Worm (Caenorhabditis elegans) whole organism, L1 larva: ENCODE results near the gene F44E2.3.

ENCODE experiments used
- C04F5.9 ChIP-seq: sonication (generic microtip); optimal IDR thresholded peaks from 2 replicates; lab custom pipeline; 2016; ENCODE audit warnings: missing genetic modification characterization, missing compliant biosample characterization
- C16A3.4 ChIP-seq: fragments of 150-350 bp; optimal IDR thresholded peaks from 2 replicates; lab custom pipeline; 2014; ENCODE audit warnings: missing biosample characterization, missing genetic modification characterization
- F16B12.6 ChIP-seq: fragments of 150-350 bp; optimal IDR thresholded peaks from 2 replicates; lab custom pipeline; 2014; ENCODE audit warnings: missing biosample characterization, missing genetic modification characterization
- aha-1 ChIP-seq: fragments of 150-350 bp; optimal IDR thresholded peaks from 2 replicates; lab custom pipeline; 2014; ENCODE audit warnings: missing biosample characterization, missing genetic modification characterization
- alr-1 ChIP-seq: fragments of 200-800 bp; sonication (Bioruptor generic); optimal IDR thresholded peaks from 2 replicates; lab custom pipeline; 2018; ENCODE audit warnings: borderline replicate concordance, mild to moderate bottlenecking, missing genetic modification characterization, missing compliant biosample characterization
- aly-2 ChIP-seq: fragments of 150-350 bp; optimal IDR thresholded peaks from 2 replicates; lab custom pipeline; 2014; ENCODE audit warnings: missing biosample characterization, missing genetic modification characterization
- ama-1 ChIP-seq: fragments of 150-350 bp; optimal IDR thresholded peaks from 2 replicates; lab custom pipeline; 2014
- ceh-63 ChIP-seq: fragments of 200-800 bp; sonication (Bioruptor generic); optimal IDR thresholded peaks from 2 replicates; lab custom pipeline; 2018; ENCODE audit warnings: mild to moderate bottlenecking, missing genetic modification characterization, missing compliant biosample characterization
- ceh-8 ChIP-seq: fragments of 200-800 bp; sonication (Bioruptor generic); optimal IDR thresholded peaks from 2 replicates; lab custom pipeline; 2018; ENCODE audit warnings: mild to moderate bottlenecking, missing genetic modification characterization, moderate library complexity, missing compliant biosample characterization
- ces-1 ChIP-seq: fragments of 150-350 bp; optimal IDR thresholded peaks from 2 replicates; lab custom pipeline; 2014; ENCODE audit warnings: missing biosample characterization, missing genetic modification reagents, missing genetic modification characterization
- dsc-1 ChIP-seq: sonication (generic microtip); optimal IDR thresholded peaks from 2 replicates; lab custom pipeline; 2016; ENCODE audit warnings: mild to moderate bottlenecking, missing genetic modification characterization, missing compliant biosample characterization
- efl-3 ChIP-seq: fragments of 200-800 bp; sonication (Bioruptor generic); optimal IDR thresholded peaks from 2 replicates; lab custom pipeline; 2018; ENCODE audit warnings: mild to moderate bottlenecking, missing genetic modification characterization, missing compliant biosample characterization
- egl-13 ChIP-seq: sonication (generic microtip); optimal IDR thresholded peaks from 2 replicates; lab custom pipeline; 2016; ENCODE audit warnings: missing genotype, missing genetic modification reagents, missing genetic modification characterization, missing compliant biosample characterization
- egl-27 ChIP-seq, 2 experiments: fragments of 150-350 bp in 1 of 2; sonication (generic microtip); optimal IDR thresholded peaks; 3 replicates each; lab custom pipeline; 2017 to 2018; ENCODE audit warnings: missing biosample characterization in 2 of 2, missing genetic modification characterization in 2 of 2, missing genetic modification reagents in 2 of 2
- elt-2 ChIP-seq: sonication (generic microtip); optimal IDR thresholded peaks from 2 replicates; lab custom pipeline; 2016; ENCODE audit warnings: missing genetic modification characterization, mild to moderate bottlenecking, inconsistent platforms, missing compliant biosample characterization, missing genetic modification reagents
- elt-3 ChIP-seq, 6 experiments: fragments of 150-350 bp in 1 of 6; sonication (generic microtip); optimal IDR thresholded peaks; 2 replicates each; lab custom pipeline; 2017 to 2018; ENCODE audit warnings: missing biosample characterization in 6 of 6, missing genetic modification characterization in 6 of 6, inconsistent platforms in 1 of 6
- fkh-4 ChIP-seq: sonication (generic microtip); optimal IDR thresholded peaks from 2 replicates; lab custom pipeline; 2016; ENCODE audit warnings: missing compliant biosample characterization, missing genetic modification characterization, borderline replicate concordance
- fkh-8 ChIP-seq: sonication (generic microtip); optimal IDR thresholded peaks from 2 replicates; lab custom pipeline; 2016; ENCODE audit warnings: mild to moderate bottlenecking, missing genetic modification characterization, missing compliant biosample characterization
- grh-1 ChIP-seq: fragments of 200-800 bp; sonication (Bioruptor generic); IDR thresholded peaks from 2 replicates; pipeline ENCODE4 v1.3.6; 2022; ENCODE audit warnings: missing genetic modification reagents, missing genetic modification characterization, missing compliant biosample characterization
- hlh-17 ChIP-seq: fragments of 200-800 bp; sonication (Bioruptor generic); optimal IDR thresholded peaks from 2 replicates; lab custom pipeline; 2018; ENCODE audit warnings: missing genetic modification characterization, mild to moderate bottlenecking, missing compliant biosample characterization, moderate library complexity, borderline replicate concordance
- hlh-4 ChIP-seq: sonication (generic microtip); optimal IDR thresholded peaks from 2 replicates; lab custom pipeline; 2016; ENCODE audit warnings: mild to moderate bottlenecking, missing genetic modification characterization, missing compliant biosample characterization
- hpl-2 ChIP-seq: fragments of 150-350 bp; optimal IDR thresholded peaks from 2 replicates; lab custom pipeline; 2014; ENCODE audit warnings: missing biosample characterization, missing genetic modification reagents, missing genetic modification characterization
- irx-1 ChIP-seq: sonication (generic microtip); optimal IDR thresholded peaks from 2 replicates; lab custom pipeline; 2016; ENCODE audit warnings: missing genetic modification characterization, missing compliant biosample characterization
- lin-35 ChIP-seq, 2 experiments: fragments of 150-350 bp; optimal IDR thresholded peaks; 2 replicates each; lab custom pipeline; 2014; ENCODE audit warnings: missing biosample characterization in 2 of 2, missing genetic modification characterization in 2 of 2, missing genetic modification reagents in 2 of 2
- lin-39 ChIP-seq: fragments of 150-350 bp; optimal IDR thresholded peaks from 2 replicates; lab custom pipeline; 2014; ENCODE audit warnings: missing biosample characterization, missing genetic modification reagents, missing genetic modification characterization
- lir-3 ChIP-seq: sonication (generic microtip); optimal IDR thresholded peaks from 2 replicates; lab custom pipeline; 2016; ENCODE audit warnings: mild to moderate bottlenecking, missing genetic modification characterization, moderate library complexity, missing compliant biosample characterization; ENCODE audit not compliant: poor library complexity
- lsy-2 ChIP-seq, 2 experiments: fragments of 150-350 bp; optimal IDR thresholded peaks; 2 replicates each; lab custom pipeline; 2014; ENCODE audit warnings: missing biosample characterization in 2 of 2, missing genetic modification characterization in 2 of 2
- mep-1 ChIP-seq: fragments of 150-350 bp; optimal IDR thresholded peaks from 2 replicates; lab custom pipeline; 2014; ENCODE audit warnings: missing biosample characterization, missing genetic modification characterization
- nhr-20 ChIP-seq: sonication (generic microtip); optimal IDR thresholded peaks from 2 replicates; lab custom pipeline; 2016; ENCODE audit warnings: mild to moderate bottlenecking, missing genetic modification characterization, missing compliant biosample characterization
- nhr-237 ChIP-seq: fragments of 150-350 bp; optimal IDR thresholded peaks from 2 replicates; lab custom pipeline; 2014; ENCODE audit warnings: missing biosample characterization, missing genetic modification characterization
- nhr-47 ChIP-seq: sonication (generic microtip); optimal IDR thresholded peaks from 2 replicates; lab custom pipeline; 2016; ENCODE audit warnings: mild to moderate bottlenecking, missing genetic modification characterization, moderate library complexity, missing compliant biosample characterization
- nhr-76 ChIP-seq: sonication (generic microtip); optimal IDR thresholded peaks from 2 replicates; lab custom pipeline; 2017; ENCODE audit warnings: missing biosample characterization, missing genetic modification characterization
- nhr-77 ChIP-seq: fragments of 150-350 bp; optimal IDR thresholded peaks from 2 replicates; lab custom pipeline; 2014; ENCODE audit warnings: missing biosample characterization, missing genetic modification characterization
- nhr-84 ChIP-seq: sonication (generic microtip); optimal IDR thresholded peaks from 2 replicates; lab custom pipeline; 2017; ENCODE audit warnings: missing biosample characterization, missing genetic modification characterization
- nhr-90 ChIP-seq: sonication (generic microtip); optimal IDR thresholded peaks from 2 replicates; lab custom pipeline; 2016; ENCODE audit warnings: mild to moderate bottlenecking, missing genetic modification characterization, missing compliant biosample characterization; ENCODE audit not compliant: poor library complexity
- pag-3 ChIP-seq: sonication (generic microtip); optimal IDR thresholded peaks from 2 replicates; lab custom pipeline; 2017; ENCODE audit warnings: missing genetic modification characterization, mild to moderate bottlenecking, missing compliant biosample characterization, antibody characterized with exemption, borderline replicate concordance; ENCODE audit not compliant: insufficient read depth
- pax-3 ChIP-seq: fragments of 200-800 bp; sonication (Bioruptor generic); optimal IDR thresholded peaks from 2 replicates; lab custom pipeline; 2018; ENCODE audit warnings: mild to moderate bottlenecking, missing genetic modification characterization, moderate library complexity, missing compliant biosample characterization
- rnt-1 ChIP-seq: sonication (generic microtip); optimal IDR thresholded peaks from 2 replicates; lab custom pipeline; 2016; ENCODE audit warnings: mild to moderate bottlenecking, missing genetic modification characterization, moderate library complexity, missing compliant biosample characterization
- snpc-4 ChIP-seq: fragments of 150-350 bp; optimal IDR thresholded peaks from 2 replicates; lab custom pipeline; 2014; ENCODE audit warnings: missing biosample characterization, missing genetic modification characterization
- snu-23 ChIP-seq: sonication (generic microtip); optimal IDR thresholded peaks from 2 replicates; lab custom pipeline; 2016; ENCODE audit warnings: missing genetic modification characterization, missing compliant biosample characterization
- sox-4 ChIP-seq: sonication (generic microtip); optimal IDR thresholded peaks from 2 replicates; lab custom pipeline; 2016; ENCODE audit warnings: missing genetic modification characterization, missing compliant biosample characterization
- sup-37 ChIP-seq: fragments of 200-800 bp; sonication (Bioruptor generic); optimal IDR thresholded peaks from 2 replicates; lab custom pipeline; 2018; ENCODE audit warnings: mild to moderate bottlenecking, missing genetic modification characterization, missing compliant biosample characterization
- swsn-7 ChIP-seq: sonication (generic microtip); optimal IDR thresholded peaks from 2 replicates; lab custom pipeline; 2016; ENCODE audit warnings: missing genetic modification characterization, missing compliant biosample characterization
- unc-30 ChIP-seq: sonication (generic microtip); optimal IDR thresholded peaks from 2 replicates; lab custom pipeline; 2017; ENCODE audit warnings: missing biosample characterization, missing genetic modification characterization
- unc-86 ChIP-seq: sonication (generic microtip); optimal IDR thresholded peaks from 2 replicates; lab custom pipeline; 2016; ENCODE audit warnings: missing genetic modification characterization, missing compliant biosample characterization
- unc-98 ChIP-seq: fragments of 200-800 bp; sonication (Bioruptor generic); IDR thresholded peaks from 2 replicates; pipeline ENCODE4 v1.3.6; 2022; ENCODE audit warnings: missing genetic modification characterization, missing compliant biosample characterization
- xbp-1 ChIP-seq: sonication (generic microtip); optimal IDR thresholded peaks from 2 replicates; lab custom pipeline; 2016; ENCODE audit warnings: missing genetic modification characterization, missing compliant biosample characterization
- zag-1 ChIP-seq: fragments of 150-350 bp; optimal IDR thresholded peaks from 2 replicates; lab custom pipeline; 2014; ENCODE audit warnings: missing biosample characterization, missing genetic modification characterization
- zip-4 ChIP-seq: fragments of 200-800 bp; sonication (Bioruptor generic); optimal IDR thresholded peaks from 2 replicates; lab custom pipeline; 2018; ENCODE audit warnings: mild to moderate bottlenecking, missing genetic modification characterization, moderate library complexity, missing compliant biosample characterization
- ztf-4 ChIP-seq: fragments of 150-350 bp; optimal IDR thresholded peaks from 2 replicates; lab custom pipeline; 2014; ENCODE audit warnings: missing biosample characterization, missing genetic modification characterization

F44E2.3 gene

ce11 chrIII:8851961-8852360 lies 22.9 kb upstream of the F44E2.3 start, which contains the start of gene plg-1:
plg-1 (plus strand) TSS chrIII:8852261.
- TF ChIP-seq efl-3 (no peak), unc-98 (GFP tag; lab: Robert Waterston, UW) (no peak), ceh-63 (GFP tag; lab: Kevin White, UChicago) (no peak), nhr-47 (tag; lab: Kevin White, UChicago) (no peak), egl-27 (tag; optimal IDR thresholded peaks at IDR 0.05; lab: Kevin White, UChicago) (no peak), ama-1 (no peak), sup-37 (GFP tag; lab: Kevin White, UChicago) (no peak), lin-39 (tag; lab: Kevin White, UChicago) (no peak), pag-3 (no peak), C16A3.4 (tag; lab: Kevin White, UChicago) (no peak), ceh-8 (GFP tag; lab: Kevin White, UChicago) (no peak), irx-1 (tag; lab: Kevin White, UChicago) (no peak), lin-35 (GFP tag; optimal IDR thresholded peaks at IDR 0.05; lab: Kevin White, UChicago) (no peak), unc-30 (tag; lab: Kevin White, UChicago) (no peak), lsy-2 (tag; optimal IDR thresholded peaks at IDR 0.05; lab: Kevin White, UChicago) (no peak), mep-1 (tag; lab: Kevin White, UChicago) (no peak)

ce11 chrIII:8850482-8851047 lies 21.5 kb upstream of the F44E2.3 start, which contains the start of gene F44E2.9:
F44E2.9 (minus strand) TSS chrIII:8850532.
- TF ChIP-seq xbp-1 (tag; lab: Kevin White, UChicago), result peak; percentile 65
- TF ChIP-seq nhr-20 (tag; lab: Kevin White, UChicago), result peak; percentile 70
- TF ChIP-seq fkh-4, result peak; percentile 69
- TF ChIP-seq nhr-77 (tag; lab: Kevin White, UChicago), result no peak
- TF ChIP-seq unc-86 (tag; lab: Kevin White, UChicago), result peak; percentile 59
- no peak for TF ChIP-seq sox-4 (tag; lab: Kevin White, UChicago)
- no peak for TF ChIP-seq ces-1 (GFP tag; lab: Kevin White, UChicago)
- peak; percentile 69 for TF ChIP-seq pax-3 (tag; lab: Kevin White, UChicago)
- no peak for TF ChIP-seq grh-1 (GFP tag; lab: Robert Waterston, UW)
- TF ChIP-seq hlh-17 (GFP tag; lab: Kevin White, UChicago), result no peak
- TF ChIP-seq swsn-7 (tag; lab: Kevin White, UChicago), result peak; percentile 69
- no peak for TF ChIP-seq nhr-237 (tag; lab: Kevin White, UChicago)
- peak; percentile 69 for TF ChIP-seq C04F5.9 (tag; lab: Kevin White, UChicago)
- TF ChIP-seq C16A3.4 (tag; lab: Kevin White, UChicago), result peak; percentile 39
- no peak for TF ChIP-seq nhr-84 (tag; lab: Kevin White, UChicago)
- TF ChIP-seq egl-13 (tag; lab: Kevin White, UChicago), result peak; percentile 64
- no peak for TF ChIP-seq ceh-63 (GFP tag; lab: Kevin White, UChicago)
- TF ChIP-seq nhr-90, result peak; percentile 79
- no peak for TF ChIP-seq dsc-1 (tag; lab: Kevin White, UChicago)
- no peak for TF ChIP-seq aly-2 (tag; lab: Kevin White, UChicago)
- peak; percentile 96 for TF ChIP-seq rnt-1 (tag; lab: Kevin White, UChicago)
- peak; percentile 16 for TF ChIP-seq elt-2 (tag; lab: Kevin White, UChicago)
- peak; percentile 93 for TF ChIP-seq lir-3 (tag; lab: Kevin White, UChicago)
- no peak for TF ChIP-seq alr-1 (tag; lab: Kevin White, UChicago)
- no peak for TF ChIP-seq nhr-76 (tag; lab: Kevin White, UChicago)
- peak; percentile 22 for TF ChIP-seq snpc-4 (tag; lab: Kevin White, UChicago)
- TF ChIP-seq hlh-4 (tag; lab: Kevin White, UChicago), result no peak
- TF ChIP-seq F16B12.6 (tag; lab: Kevin White, UChicago), result peak; percentile 50
- peak in 1 of 6 experiments; percentile 58 for TF ChIP-seq elt-3 (tag; optimal IDR thresholded peaks at IDR 0.05; lab: Kevin White, UChicago)
- TF ChIP-seq hpl-2 (GFP tag; lab: Kevin White, UChicago), result no peak
- no peak for TF ChIP-seq unc-30 (tag; lab: Kevin White, UChicago)
- no peak for TF ChIP-seq ama-1
- peak; percentile 26 for TF ChIP-seq ceh-8 (GFP tag; lab: Kevin White, UChicago)
- TF ChIP-seq snu-23 (GFP tag; lab: Kevin White, UChicago), result peak; percentile 73
- TF ChIP-seq zag-1, result no peak
- TF ChIP-seq fkh-8, result peak; percentile 43
- TF ChIP-seq aha-1, result no peak
- no peak for TF ChIP-seq ztf-4 (tag; lab: Kevin White, UChicago)
- no peak for TF ChIP-seq zip-4 (GFP tag; lab: Kevin White, UChicago)
